Fruit fly (Drosophila melanogaster) whole organism, pupa: ENCODE data around the gene CG4456.

Experiments used
- CG10348 ChIP-seq: fragments of 200-800 bp; sonication (Bioruptor generic); IDR thresholded peaks from 2 replicates; pipeline ENCODE4 v1.3.6; 2022; ENCODE audit warnings: missing biosample characterization, missing genetic modification characterization
- CG14655 ChIP-seq: fragments of 200-800 bp; sonication (Bioruptor generic); optimal IDR thresholded peaks from 3 replicates; lab custom pipeline; 2017; ENCODE audit warnings: mild to moderate bottlenecking, missing biosample characterization, missing genetic modification reagents, missing genetic modification characterization
- CG15710 ChIP-seq: fragments of 200-800 bp; sonication (Bioruptor generic); optimal IDR thresholded peaks from 2 replicates; lab custom pipeline; 2018; ENCODE audit warnings: missing biosample characterization, mild to moderate bottlenecking, missing genetic modification characterization, moderate library complexity
- CG34367 ChIP-seq: fragments of 200-800 bp; sonication (Bioruptor generic); optimal IDR thresholded peaks from 2 replicates; lab custom pipeline; 2018; ENCODE audit warnings: missing biosample characterization, mild to moderate bottlenecking, missing genetic modification characterization
- CG8301 ChIP-seq: fragments of 200-800 bp; sonication (Bioruptor generic); optimal IDR thresholded peaks from 2 replicates; lab custom pipeline; 2018; ENCODE audit warnings: missing biosample characterization, mild to moderate bottlenecking, missing genetic modification characterization
- CG9948 ChIP-seq: fragments of 200-800 bp; sonication (Bioruptor generic); optimal IDR thresholded peaks from 2 replicates; lab custom pipeline; 2018; ENCODE audit warnings: missing biosample characterization, mild to moderate bottlenecking, missing genetic modification characterization, moderate library complexity
- D1 ChIP-seq: fragments of 200-800 bp; sonication (Bioruptor generic); optimal IDR thresholded peaks from 2 replicates; lab custom pipeline; 2018; ENCODE audit warnings: missing biosample characterization, mild to moderate bottlenecking, missing genetic modification characterization, moderate library complexity
- Ets98B ChIP-seq: fragments of 200-800 bp; sonication (Bioruptor generic); IDR thresholded peaks from 2 replicates; pipeline ENCODE4 v1.3.6; 2022; ENCODE audit warnings: missing biosample characterization, missing genetic modification characterization
- Pif1A ChIP-seq: fragments of 200-800 bp; sonication (Bioruptor generic); optimal IDR thresholded peaks from 3 replicates; lab custom pipeline; 2016; ENCODE audit warnings: missing biosample characterization, missing genetic modification characterization
- fd96Ca ChIP-seq: fragments of 200-800 bp; sonication (Bioruptor generic); IDR thresholded peaks from 3 replicates; pipeline ENCODE4 v1.3.6; 2022; ENCODE audit warnings: missing biosample characterization, missing genetic modification characterization

dm6 chr3L:9343963-9344362, 28.6 kb upstream of the CG4456 start:
- TF ChIP-seq Ets98B (no peak), fd96Ca (GFP tag; lab: Robert Waterston, UW) (no peak), CG8301 (tag; lab: Kevin White, UChicago) (no peak), CG10348 (GFP tag; lab: Robert Waterston, UW) (no peak), D1 (tag; lab: Kevin White, UChicago) (no peak), Pif1A (no peak), CG15710 (tag; lab: Kevin White, UChicago) (no peak), CG34367 (tag; lab: Kevin White, UChicago) (no peak), CG9948 (tag; lab: Kevin White, UChicago) (no peak), CG14655 (GFP tag; lab: Kevin White, UChicago) (no peak)
